Worm (Caenorhabditis elegans) whole organism, L3 larva: ENCODE results near the gene col-142.

ENCODE experiments used
- ZK546.5 ChIP-seq: sonication (generic microtip); optimal IDR thresholded peaks from 2 replicates; lab custom pipeline; 2017; ENCODE audit warnings: missing biosample characterization, missing genetic modification characterization
- ama-1 ChIP-seq: fragments of 150-350 bp; optimal IDR thresholded peaks from 2 replicates; lab custom pipeline; 2018
- daf-12 ChIP-seq: fragments of 150-350 bp; optimal IDR thresholded peaks from 2 replicates; lab custom pipeline; 2014; ENCODE audit warnings: missing biosample characterization, missing genetic modification reagents, missing genetic modification characterization
- jun-1 ChIP-seq: fragments of 150-350 bp; optimal IDR thresholded peaks from 2 replicates; lab custom pipeline; 2014; ENCODE audit warnings: missing biosample characterization, missing genetic modification reagents, missing genetic modification characterization
- lin-15B ChIP-seq: fragments of 150-350 bp; optimal IDR thresholded peaks from 2 replicates; lab custom pipeline; 2014; ENCODE audit warnings: missing biosample characterization, missing genetic modification characterization
- lin-39 ChIP-seq: fragments of 150-350 bp; optimal IDR thresholded peaks from 2 replicates; lab custom pipeline; 2018; ENCODE audit warnings: missing biosample characterization, missing genetic modification reagents, missing genetic modification characterization
- mdl-1 ChIP-seq: fragments of 150-350 bp; optimal IDR thresholded peaks from 2 replicates; lab custom pipeline; 2014; ENCODE audit warnings: missing biosample characterization, missing genetic modification characterization
- nhr-23 ChIP-seq: fragments of 150-350 bp; optimal IDR thresholded peaks from 2 replicates; lab custom pipeline; 2014; ENCODE audit warnings: missing biosample characterization, missing genetic modification reagents, missing genetic modification characterization
- nhr-25 ChIP-seq: sonication (generic microtip); optimal IDR thresholded peaks from 2 replicates; lab custom pipeline; 2017; ENCODE audit warnings: missing biosample characterization, missing genetic modification characterization
- snpc-4 ChIP-seq: fragments of 150-350 bp; optimal IDR thresholded peaks from 2 replicates; lab custom pipeline; 2014; ENCODE audit warnings: missing biosample characterization, missing genetic modification characterization

ce11 chrV:6799564-6799963, 31.4 kb upstream of the col-142 start, which contains the start of gene dmsr-9:
- TF ChIP-seq jun-1 (tag; lab: Kevin White, UChicago) (no peak), lin-39 (tag; lab: Kevin White, UChicago) (no peak), mdl-1 (tag; lab: Kevin White, UChicago) (no peak), ZK546.5 (tag; lab: Kevin White, UChicago) (no peak), lin-15B (tag; lab: Kevin White, UChicago) (no peak), daf-12 (tag; lab: Kevin White, UChicago) (no peak), nhr-23 (tag; lab: Kevin White, UChicago) (no peak), nhr-25 (tag; lab: Kevin White, UChicago) (no peak), ama-1 (lab: Kevin White, UChicago) (no peak), snpc-4 (tag; lab: Kevin White, UChicago) (no peak)
